Fruit fly (Drosophila melanogaster) whole organism, embryonic: Measurements from ENCODE around the gene CG1628.
A peak's percentile ranks its signal among the peaks of the same experiment; 100 is the strongest.

Source experiments
- Abd-B ChIP-seq: fragments of 200-800 bp; sonication (Bioruptor generic); optimal IDR thresholded peaks from 2 replicates; lab custom pipeline; 2018; ENCODE audit warnings: missing biosample characterization, mild to moderate bottlenecking, missing genetic modification characterization, moderate library complexity
- B-H1 ChIP-seq: fragments of 200-800 bp; sonication (Bioruptor generic); IDR thresholded peaks from 3 replicates; pipeline ENCODE4 v1.3.6; 2022; ENCODE audit warnings: missing biosample characterization, missing genetic modification characterization
- CG11695 ChIP-seq: fragments of 200-800 bp; sonication (Bioruptor generic); IDR thresholded peaks from 3 replicates; pipeline ENCODE4 v1.3.6; 2022; ENCODE audit warnings: missing biosample characterization, missing genetic modification characterization
- CG13287 ChIP-seq: fragments of 200-800 bp; sonication (Bioruptor generic); IDR thresholded peaks from 2 replicates; pipeline ENCODE4 v1.3.6; 2022; ENCODE audit warnings: missing biosample characterization, missing genetic modification characterization; ENCODE audit not compliant: partially characterized antibody
- CG13296 ChIP-seq: fragments of 200-800 bp; sonication (Bioruptor generic); optimal IDR thresholded peaks from 3 replicates; lab custom pipeline; 2018; ENCODE audit warnings: missing biosample characterization, mild to moderate bottlenecking, missing genetic modification characterization
- CG15269 ChIP-seq: fragments of 200-800 bp; sonication (Bioruptor generic); optimal IDR thresholded peaks from 2 replicates; lab custom pipeline; 2018; ENCODE audit warnings: missing biosample characterization, mild to moderate bottlenecking, missing genetic modification characterization, moderate library complexity
- CG17361 ChIP-seq: fragments of 200-800 bp; sonication (Bioruptor generic); IDR thresholded peaks from 3 replicates; pipeline ENCODE4 v1.3.6; 2022; ENCODE audit warnings: missing biosample characterization, missing genetic modification characterization
- CG2199 ChIP-seq: fragments of 200-800 bp; sonication (Bioruptor generic); IDR thresholded peaks from 3 replicates; pipeline ENCODE4 v1.3.6; 2022; ENCODE audit warnings: missing biosample characterization, missing genetic modification characterization
- CG30431 ChIP-seq: fragments of 200-800 bp; sonication (Bioruptor generic); optimal IDR thresholded peaks from 2 replicates; lab custom pipeline; 2017; ENCODE audit warnings: missing biosample characterization, missing genetic modification characterization
- CG4730 ChIP-seq: fragments of 200-800 bp; sonication (Bioruptor generic); IDR thresholded peaks from 2 replicates; pipeline ENCODE4 v1.3.6; 2022; ENCODE audit warnings: missing biosample characterization, missing genetic modification characterization
- CG5180 ChIP-seq: fragments of 200-800 bp; sonication (Bioruptor generic); optimal IDR thresholded peaks from 3 replicates; lab custom pipeline; 2017; ENCODE audit warnings: missing biosample characterization, missing genetic modification characterization, mild to moderate bottlenecking, moderate library complexity, missing genetic modification reagents
- CG7372 ChIP-seq: fragments of 200-800 bp; sonication (Bioruptor generic); IDR thresholded peaks from 2 replicates; pipeline ENCODE4 v1.3.6; 2022; ENCODE audit warnings: missing biosample characterization, missing genetic modification characterization
- CoRest ChIP-seq: fragments of 200-800 bp; sonication (Bioruptor generic); optimal IDR thresholded peaks from 3 replicates; lab custom pipeline; 2018; ENCODE audit warnings: missing biosample characterization, mild to moderate bottlenecking, missing genetic modification characterization, moderate library complexity
- Fer1 ChIP-seq: fragments of 200-800 bp; sonication (Bioruptor generic); optimal IDR thresholded peaks from 2 replicates; lab custom pipeline; 2017; ENCODE audit warnings: missing biosample characterization, mild to moderate bottlenecking, missing genetic modification characterization
- Fer3 ChIP-seq: fragments of 200-800 bp; sonication (Bioruptor generic); optimal IDR thresholded peaks from 2 replicates; lab custom pipeline; 2018; ENCODE audit warnings: missing biosample characterization, mild to moderate bottlenecking, missing genetic modification characterization, moderate library complexity
- GATAe ChIP-seq: fragments of 200-800 bp; sonication (Bioruptor generic); conservative IDR thresholded peaks from 2 replicates; pipeline ENCODE4 v1.3.6; 2022; ENCODE audit warnings: missing biosample characterization, missing genetic modification characterization
- HLHmδ ChIP-seq: fragments of 200-800 bp; sonication (Bioruptor generic); optimal IDR thresholded peaks from 2 replicates; lab custom pipeline; 2018; ENCODE audit warnings: missing biosample characterization, mild to moderate bottlenecking, missing genetic modification characterization, moderate library complexity
- Myb ChIP-seq: fragments of 200-800 bp; sonication (Bioruptor generic); optimal IDR thresholded peaks from 2 replicates; lab custom pipeline; 2016; ENCODE audit warnings: missing biosample characterization, missing genetic modification characterization
- NC2α ChIP-seq: fragments of 200-800 bp; sonication (Bioruptor generic); optimal IDR thresholded peaks from 2 replicates; lab custom pipeline; 2016; ENCODE audit warnings: missing biosample characterization, missing genetic modification characterization
- Neu2 ChIP-seq: fragments of 200-800 bp; sonication (Bioruptor generic); optimal IDR thresholded peaks from 3 replicates; lab custom pipeline; 2016; ENCODE audit warnings: missing biosample characterization, missing genetic modification characterization, borderline replicate concordance
- Nf-YB ChIP-seq: fragments of 200-800 bp; sonication (Bioruptor generic); optimal IDR thresholded peaks from 3 replicates; lab custom pipeline; 2019; ENCODE audit warnings: missing biosample characterization, mild to moderate bottlenecking, missing genetic modification characterization, moderate library complexity
- Ravus ChIP-seq: fragments of 200-800 bp; sonication (Bioruptor generic); IDR thresholded peaks from 2 replicates; pipeline ENCODE4 v1.3.6; 2022; ENCODE audit warnings: missing biosample characterization, missing genetic modification characterization
- Rfx ChIP-seq: fragments of 200-800 bp; sonication (Bioruptor generic); IDR thresholded peaks from 2 replicates; pipeline ENCODE4 v1.3.6; 2022; ENCODE audit warnings: missing biosample characterization, missing genetic modification characterization
- Sox100B ChIP-seq: fragments of 200-800 bp; sonication (Bioruptor generic); optimal IDR thresholded peaks from 3 replicates; lab custom pipeline; 2018; ENCODE audit warnings: missing biosample characterization, mild to moderate bottlenecking, missing genetic modification characterization
- Sry-δ ChIP-seq: fragments of 200-800 bp; sonication (Bioruptor generic); optimal IDR thresholded peaks from 2 replicates; lab custom pipeline; 2016; ENCODE audit warnings: missing biosample characterization, missing genetic modification characterization
- Ssrp ChIP-seq: fragments of 200-800 bp; sonication (Bioruptor generic); optimal IDR thresholded peaks from 2 replicates; lab custom pipeline; 2018; ENCODE audit warnings: missing biosample characterization, mild to moderate bottlenecking, missing genetic modification characterization, moderate library complexity
- Stat92E ChIP-seq, 3 experiments: fragments of >200 bp in 2 of 3; fragments of 200-800 bp in 1 of 3; sonication (Bioruptor generic) in 1 of 3; optimal IDR thresholded peaks; 2 replicates each; lab custom pipeline; 2017 to 2019; ENCODE audit warnings: missing biosample characterization in 3 of 3, missing genetic modification characterization in 3 of 3, mild to moderate bottlenecking in 1 of 3, moderate library complexity in 1 of 3
- Taf1 ChIP-seq: fragments of 200-800 bp; sonication (Bioruptor generic); IDR thresholded peaks from 2 replicates; pipeline ENCODE4 v1.3.6; 2022; ENCODE audit warnings: missing biosample characterization, missing genetic modification characterization
- Usf ChIP-seq: fragments of 200-800 bp; sonication (Bioruptor generic); optimal IDR thresholded peaks from 2 replicates; lab custom pipeline; 2017; ENCODE audit warnings: missing genotype, missing biosample characterization, missing genetic modification characterization
- ap ChIP-seq: fragments of 200-800 bp; sonication (Bioruptor generic); IDR thresholded peaks from 2 replicates; pipeline ENCODE4 v1.3.6; 2022; ENCODE audit warnings: missing biosample characterization, missing genetic modification characterization
- az2 ChIP-seq: fragments of 200-800 bp; sonication (Bioruptor generic); optimal IDR thresholded peaks from 3 replicates; lab custom pipeline; 2016; ENCODE audit warnings: missing biosample characterization, missing genetic modification characterization
- bowl ChIP-seq: fragments of 200-800 bp; sonication (Bioruptor generic); IDR thresholded peaks from 2 replicates; pipeline ENCODE4 v1.3.6; 2022; ENCODE audit warnings: missing biosample characterization, missing genetic modification characterization
- chinmo ChIP-seq: fragments of 200-800 bp; sonication (Bioruptor generic); IDR thresholded peaks from 4 replicates; pipeline ENCODE4 v1.3.6; 2022; ENCODE audit warnings: missing biosample characterization, missing genetic modification characterization; ENCODE audit not compliant: partially characterized antibody
- chm ChIP-seq: fragments of 200-800 bp; sonication (Bioruptor generic); IDR thresholded peaks from 2 replicates; pipeline ENCODE4 v1.3.6; 2022; ENCODE audit warnings: missing biosample characterization, missing genetic modification characterization
- disco-r ChIP-seq: fragments of 200-800 bp; sonication (Bioruptor generic); optimal IDR thresholded peaks from 2 replicates; lab custom pipeline; 2016; ENCODE audit warnings: missing biosample characterization, missing genetic modification characterization
- dpn ChIP-seq, 2 experiments: fragments of 200-800 bp; sonication (Bioruptor generic); optimal IDR thresholded peaks; 3 replicates each; lab custom pipeline; 2016; ENCODE audit warnings: missing biosample characterization in 2 of 2, missing genetic modification characterization in 2 of 2
- exex ChIP-seq: fragments of 200-800 bp; sonication (Bioruptor generic); optimal IDR thresholded peaks from 4 replicates; lab custom pipeline; 2018; ENCODE audit warnings: missing biosample characterization, mild to moderate bottlenecking, missing genetic modification characterization, moderate library complexity
- fd96Cb ChIP-seq: fragments of 200-800 bp; sonication (Bioruptor generic); optimal IDR thresholded peaks from 2 replicates; lab custom pipeline; 2018; ENCODE audit warnings: missing biosample characterization, mild to moderate bottlenecking, missing genetic modification characterization, moderate library complexity
- gcm ChIP-seq: fragments of 200-800 bp; sonication (Bioruptor generic); optimal IDR thresholded peaks from 2 replicates; lab custom pipeline; 2019; ENCODE audit warnings: missing biosample characterization, mild to moderate bottlenecking, missing genetic modification characterization, moderate library complexity
- hb ChIP-seq: fragments of 200-800 bp; sonication (Bioruptor generic); IDR thresholded peaks from 3 replicates; pipeline ENCODE4 v1.3.6; 2022; ENCODE audit warnings: missing biosample characterization, missing genetic modification characterization; ENCODE audit not compliant: partially characterized antibody
- hbn ChIP-seq: fragments of 200-800 bp; sonication (Bioruptor generic); IDR thresholded peaks from 2 replicates; pipeline ENCODE4 v1.3.6; 2022; ENCODE audit warnings: missing biosample characterization, missing genetic modification characterization; ENCODE audit not compliant: partially characterized antibody
- klu ChIP-seq: fragments of 200-800 bp; sonication (Bioruptor generic); IDR thresholded peaks from 2 replicates; pipeline ENCODE4 v1.3.6; 2022; ENCODE audit warnings: missing biosample characterization, missing genetic modification characterization
- lilli ChIP-seq: fragments of 200-800 bp; sonication (Bioruptor generic); optimal IDR thresholded peaks from 3 replicates; lab custom pipeline; 2016; ENCODE audit warnings: missing biosample characterization, missing genetic modification characterization
- nmo ChIP-seq: fragments of 200-800 bp; sonication (Bioruptor generic); optimal IDR thresholded peaks from 2 replicates; lab custom pipeline; 2018; ENCODE audit warnings: missing biosample characterization, mild to moderate bottlenecking, missing genetic modification characterization, moderate library complexity
- schlank ChIP-seq: fragments of 200-800 bp; sonication (Bioruptor generic); optimal IDR thresholded peaks from 2 replicates; lab custom pipeline; 2018; ENCODE audit warnings: missing biosample characterization, mild to moderate bottlenecking, missing genetic modification characterization
- so ChIP-seq: fragments of 200-800 bp; sonication (Bioruptor generic); IDR thresholded peaks from 3 replicates; pipeline ENCODE4 v1.3.6; 2022; ENCODE audit warnings: missing biosample characterization, missing genetic modification characterization
- sr ChIP-seq: fragments of 200-800 bp; sonication (Bioruptor generic); IDR thresholded peaks from 3 replicates; pipeline ENCODE4 v1.3.6; 2022; ENCODE audit warnings: missing biosample characterization, missing genetic modification characterization
- stc ChIP-seq: fragments of 200-800 bp; sonication (Bioruptor generic); IDR thresholded peaks from 2 replicates; pipeline ENCODE4 v1.3.6; 2022; ENCODE audit warnings: missing biosample characterization, missing genetic modification characterization
- tin ChIP-seq: fragments of 200-800 bp; sonication (Bioruptor generic); optimal IDR thresholded peaks from 3 replicates; lab custom pipeline; 2016; ENCODE audit warnings: missing biosample characterization, missing genetic modification characterization
- tx ChIP-seq: fragments of 200-800 bp; sonication (Bioruptor generic); optimal IDR thresholded peaks from 2 replicates; lab custom pipeline; 2016; ENCODE audit warnings: missing biosample characterization, missing genetic modification characterization
- vnd ChIP-seq: fragments of 200-800 bp; sonication (Bioruptor generic); IDR thresholded peaks from 3 replicates; pipeline ENCODE4 v1.3.6; 2022; ENCODE audit warnings: missing biosample characterization, missing genetic modification characterization; ENCODE audit not compliant: partially characterized antibody

The CG1628 gene

dm6 chrX:10628874-10629273 is 26.4 kb upstream of the CG1628 start (continued):
- TF ChIP-seq Fer1 (GFP tag; lab: Kevin White, UChicago) (peak; percentile 60), sr (GFP tag; lab: Robert Waterston, UW) (no peak), fd96Cb (tag; lab: Kevin White, UChicago) (peak; percentile 55), CoRest (tag; lab: Kevin White, UChicago) (peak; percentile 49), Rfx (GFP tag; lab: Robert Waterston, UW) (0 out of 2 replicates have a peak, but pooled peaks have one; percentile 14), CG13287 (no peak), CG7372 (no peak), nmo (GFP tag; lab: Kevin White, UChicago) (peak; percentile 57), az2 (peak; percentile 41), NC2α (GFP tag; lab: Kevin White, UChicago) (no peak), Fer3 (peak; percentile 32), stc (GFP tag; lab: Robert Waterston, UW) (no peak), CG15269 (tag; lab: Kevin White, UChicago) (peak; percentile 49), HLHmδ (GFP tag; lab: Kevin White, UChicago) (no peak), so (GFP tag; lab: Robert Waterston, UW) (no peak), tin (GFP tag; lab: Kevin White, UChicago) (peak; percentile 42), Taf1 (GFP tag; lab: Robert Waterston, UW) (peak; percentile 17; the same call in 1 of the 2 replicates), disco-r (GFP tag; lab: Kevin White, UChicago) (no peak), hb (0 out of 3 replicates have a peak, but pooled peaks have one; percentile 12), Abd-B (GFP tag; lab: Kevin White, UChicago) (peak; percentile 3), gcm (GFP tag; lab: Kevin White, UChicago) (peak; percentile 3), Stat92E (GFP tag; optimal IDR thresholded peaks at IDR 0.05; lab: Kevin White, UChicago) (no peak), schlank (tag; lab: Kevin White, UChicago) (no peak), chm (GFP tag; lab: Robert Waterston, UW) (no peak), CG17361 (GFP tag; lab: Robert Waterston, UW) (peak; percentile 77), CG2199 (GFP tag; lab: Robert Waterston, UW) (no peak), dpn (GFP tag; optimal IDR thresholded peaks at IDR 0.05; lab: Kevin White, UChicago) (peak; percentile 18 to 34), Myb (GFP tag; lab: Kevin White, UChicago) (peak; percentile 16), hbn (no peak), CG13296 (GFP tag; lab: Kevin White, UChicago) (peak; percentile 40), GATAe (no peak), tx (GFP tag; lab: Kevin White, UChicago) (no peak), ap (no peak), exex (no peak), Neu2 (GFP tag; lab: Kevin White, UChicago) (no peak), Usf (GFP tag; lab: Kevin White, UChicago) (no peak), Nf-YB (GFP tag; lab: Kevin White, UChicago) (peak; percentile 38), CG4730 (GFP tag; lab: Robert Waterston, UW) (no peak), CG30431 (GFP tag; lab: Kevin White, UChicago) (peak; percentile 3), bowl (GFP tag; lab: Robert Waterston, UW) (no peak), Ssrp (tag; lab: Kevin White, UChicago) (peak; percentile 30), B-H1 (GFP tag; lab: Robert Waterston, UW) (no peak), CG11695 (0 out of 3 replicates have a peak, but pooled peaks have one; percentile 10), vnd (GFP tag; lab: Robert Waterston, UW) (no peak), chinmo (GFP tag; lab: Robert Waterston, UW) (no peak), CG5180 (GFP tag; lab: Kevin White, UChicago) (peak; percentile 9), Sox100B (peak; percentile 56), lilli (GFP tag; lab: Kevin White, UChicago) (peak; percentile 60), Ravus (GFP tag; lab: Robert Waterston, UW) (no peak), Sry-δ (no peak), klu (GFP tag; lab: Robert Waterston, UW) (no peak)
